Fruit fly (Drosophila melanogaster) whole organism, pupa: Measurements from ENCODE around the gene axed.

Experiments
- CG10348 ChIP-seq: fragments of 200-800 bp; sonication (Bioruptor generic); IDR thresholded peaks from 2 replicates; pipeline ENCODE4 v1.3.6; 2022; ENCODE audit warnings: missing biosample characterization, missing genetic modification characterization
- CG12605 ChIP-seq: fragments of 200-800 bp; sonication (Bioruptor generic); IDR thresholded peaks from 2 replicates; pipeline ENCODE4 v1.3.6; 2022; ENCODE audit warnings: missing biosample characterization, missing genetic modification characterization
- CG13204 ChIP-seq: fragments of 200-800 bp; sonication (Bioruptor generic); optimal IDR thresholded peaks from 2 replicates; lab custom pipeline; 2018; ENCODE audit warnings: missing biosample characterization, mild to moderate bottlenecking, missing genetic modification characterization, moderate library complexity
- CG14655 ChIP-seq: fragments of 200-800 bp; sonication (Bioruptor generic); optimal IDR thresholded peaks from 3 replicates; lab custom pipeline; 2017; ENCODE audit warnings: mild to moderate bottlenecking, missing biosample characterization, missing genetic modification reagents, missing genetic modification characterization
- CG15710 ChIP-seq: fragments of 200-800 bp; sonication (Bioruptor generic); optimal IDR thresholded peaks from 2 replicates; lab custom pipeline; 2018; ENCODE audit warnings: missing biosample characterization, mild to moderate bottlenecking, missing genetic modification characterization, moderate library complexity
- CG17806 ChIP-seq: fragments of 200-800 bp; sonication (Bioruptor generic); optimal IDR thresholded peaks from 2 replicates; lab custom pipeline; 2018; ENCODE audit warnings: missing biosample characterization, mild to moderate bottlenecking, missing genetic modification characterization, moderate library complexity
- CG32121 ChIP-seq: fragments of 200-800 bp; sonication (Bioruptor generic); IDR thresholded peaks from 2 replicates; pipeline ENCODE4 v1.3.6; 2022; ENCODE audit warnings: missing biosample characterization, missing genetic modification characterization
- CG34367 ChIP-seq: fragments of 200-800 bp; sonication (Bioruptor generic); optimal IDR thresholded peaks from 2 replicates; lab custom pipeline; 2018; ENCODE audit warnings: missing biosample characterization, mild to moderate bottlenecking, missing genetic modification characterization
- CG4496 ChIP-seq: fragments of 200-800 bp; sonication (Bioruptor generic); IDR thresholded peaks from 3 replicates; pipeline ENCODE4 v1.3.6; 2022; ENCODE audit warnings: missing biosample characterization, missing genetic modification characterization
- CG8159 ChIP-seq: fragments of 200-800 bp; sonication (Bioruptor generic); optimal IDR thresholded peaks from 3 replicates; lab custom pipeline; 2018; ENCODE audit warnings: missing biosample characterization, mild to moderate bottlenecking, missing genetic modification characterization, moderate library complexity
- CG8301 ChIP-seq: fragments of 200-800 bp; sonication (Bioruptor generic); optimal IDR thresholded peaks from 2 replicates; lab custom pipeline; 2018; ENCODE audit warnings: missing biosample characterization, mild to moderate bottlenecking, missing genetic modification characterization
- CG9948 ChIP-seq: fragments of 200-800 bp; sonication (Bioruptor generic); optimal IDR thresholded peaks from 2 replicates; lab custom pipeline; 2018; ENCODE audit warnings: missing biosample characterization, mild to moderate bottlenecking, missing genetic modification characterization, moderate library complexity
- D1 ChIP-seq: fragments of 200-800 bp; sonication (Bioruptor generic); optimal IDR thresholded peaks from 2 replicates; lab custom pipeline; 2018; ENCODE audit warnings: missing biosample characterization, mild to moderate bottlenecking, missing genetic modification characterization, moderate library complexity
- EcR ChIP-seq: fragments of 200-800 bp; sonication (Bioruptor generic); optimal IDR thresholded peaks from 3 replicates; lab custom pipeline; 2019; ENCODE audit warnings: missing biosample characterization, missing genetic modification characterization, mild to moderate bottlenecking, moderate library complexity, missing genetic modification reagents
- Ets98B ChIP-seq: fragments of 200-800 bp; sonication (Bioruptor generic); IDR thresholded peaks from 2 replicates; pipeline ENCODE4 v1.3.6; 2022; ENCODE audit warnings: missing biosample characterization, missing genetic modification characterization
- Pif1A ChIP-seq: fragments of 200-800 bp; sonication (Bioruptor generic); optimal IDR thresholded peaks from 3 replicates; lab custom pipeline; 2016; ENCODE audit warnings: missing biosample characterization, missing genetic modification characterization
- Pif1B ChIP-seq: fragments of 200-800 bp; sonication (Bioruptor generic); optimal IDR thresholded peaks from 3 replicates; lab custom pipeline; 2016; ENCODE audit warnings: missing biosample characterization, missing genetic modification characterization
- Snoo ChIP-seq: fragments of 200-800 bp; sonication (Bioruptor generic); optimal IDR thresholded peaks from 3 replicates; lab custom pipeline; 2017; ENCODE audit warnings: missing biosample characterization, mild to moderate bottlenecking, missing genetic modification characterization, inconsistent platforms
- fd96Ca ChIP-seq: fragments of 200-800 bp; sonication (Bioruptor generic); IDR thresholded peaks from 3 replicates; pipeline ENCODE4 v1.3.6; 2022; ENCODE audit warnings: missing biosample characterization, missing genetic modification characterization
- gl ChIP-seq: fragments of 200-800 bp; sonication (Bioruptor generic); optimal IDR thresholded peaks from 2 replicates; lab custom pipeline; 2018; ENCODE audit warnings: missing biosample characterization, mild to moderate bottlenecking, missing genetic modification characterization
- rn ChIP-seq: fragments of 200-800 bp; sonication (Bioruptor generic); IDR thresholded peaks from 2 replicates; pipeline ENCODE4 v1.3.6; 2022; ENCODE audit warnings: missing biosample characterization, missing genetic modification characterization

The axed gene

dm6 chr3L:6608884-6609552 is at the start of gene axed:
Gene axed (plus strand): TSS chr3L:6609325.
- TF ChIP-seq Snoo (tag; lab: Kevin White, UChicago) (no peak), gl (tag; lab: Kevin White, UChicago) (no peak), CG4496 (GFP tag; lab: Robert Waterston, UW) (0 out of 3 replicates have a peak, but pooled peaks have one; percentile 12), CG32121 (GFP tag; lab: Robert Waterston, UW) (peak; percentile 38; the same call in 1 of the 2 replicates), CG12605 (GFP tag; lab: Robert Waterston, UW) (peak; percentile 37; the same call in 1 of the 2 replicates), CG13204 (GFP tag; lab: Kevin White, UChicago) (no peak), CG8301 (tag; lab: Kevin White, UChicago) (no peak)

DNA sequence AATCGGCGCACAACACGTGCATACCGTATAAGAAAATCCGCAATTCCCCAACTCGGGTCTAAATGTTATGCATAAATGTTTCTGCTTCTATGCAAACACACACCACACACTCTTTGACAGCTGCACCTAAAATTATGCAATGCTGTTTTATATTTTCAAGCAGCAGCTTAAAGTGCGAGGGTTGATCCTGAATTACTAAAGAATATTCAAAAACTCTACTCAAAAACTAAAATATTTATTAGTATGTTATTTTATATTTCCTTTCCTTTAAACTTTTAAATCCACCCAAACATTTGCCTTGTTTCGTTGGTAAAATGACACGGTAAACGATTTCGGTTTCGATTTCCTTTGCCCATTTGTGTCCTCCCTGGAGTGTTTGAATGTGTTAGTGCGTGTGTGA is 48.1 kb upstream of the axed start:
- TF ChIP-seq CG15710 (tag; lab: Kevin White, UChicago): no peak
- no peak for TF ChIP-seq CG4496 (GFP tag; lab: Robert Waterston, UW)
- no peak for TF ChIP-seq CG8159 (tag; lab: Kevin White, UChicago)
- TF ChIP-seq CG34367 (tag; lab: Kevin White, UChicago): no peak
- no peak for TF ChIP-seq rn (GFP tag; lab: Robert Waterston, UW)
- TF ChIP-seq CG8301 (tag; lab: Kevin White, UChicago): no peak
- no peak for TF ChIP-seq CG14655 (GFP tag; lab: Kevin White, UChicago)
- TF ChIP-seq Pif1B (GFP tag; lab: Kevin White, UChicago): no peak
- TF ChIP-seq Snoo (tag; lab: Kevin White, UChicago): no peak
- no peak for TF ChIP-seq D1 (tag; lab: Kevin White, UChicago)
- TF ChIP-seq CG12605 (GFP tag; lab: Robert Waterston, UW): no peak
- TF ChIP-seq gl (tag; lab: Kevin White, UChicago): no peak
- no peak for TF ChIP-seq CG9948 (tag; lab: Kevin White, UChicago)

DNA sequence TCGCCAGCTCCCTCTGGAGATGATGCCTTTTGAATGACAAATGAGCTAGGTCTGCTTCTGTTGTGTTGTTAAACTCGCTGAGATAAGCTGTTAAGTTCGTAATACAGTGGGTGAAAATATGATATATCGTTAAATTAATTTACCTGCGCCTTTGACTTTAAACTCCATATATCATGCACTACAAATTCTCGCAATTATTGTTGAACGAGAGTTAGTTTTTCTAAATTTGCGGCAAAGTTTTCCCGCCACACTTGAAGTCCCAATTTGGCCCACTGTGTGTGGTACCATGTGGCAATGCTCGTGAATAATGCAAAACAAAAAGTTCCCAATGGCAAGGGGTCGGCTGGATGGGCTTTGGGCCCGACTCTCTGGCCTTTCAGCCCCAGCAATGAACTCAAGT is 32.4 kb upstream of the axed start:
- TF ChIP-seq Snoo (tag; lab: Kevin White, UChicago): no peak
- TF ChIP-seq CG10348 (GFP tag; lab: Robert Waterston, UW): 0 out of 2 replicates have a peak, but pooled peaks have one; percentile 11
- TF ChIP-seq CG8301 (tag; lab: Kevin White, UChicago): no peak
- no peak for TF ChIP-seq EcR (GFP tag; lab: Kevin White, UChicago)
- peak; percentile 84 for TF ChIP-seq fd96Ca (GFP tag; lab: Robert Waterston, UW)
- peak; percentile 72 for TF ChIP-seq Ets98B (GFP tag; lab: Robert Waterston, UW)
- no peak for TF ChIP-seq CG15710 (tag; lab: Kevin White, UChicago)
- TF ChIP-seq CG13204 (GFP tag; lab: Kevin White, UChicago): no peak
- TF ChIP-seq CG34367 (tag; lab: Kevin White, UChicago): peak; percentile 49
- TF ChIP-seq D1 (tag; lab: Kevin White, UChicago): no peak
- TF ChIP-seq Pif1A (GFP tag; lab: Kevin White, UChicago): peak; percentile 73
- TF ChIP-seq rn (GFP tag; lab: Robert Waterston, UW): no peak
- TF ChIP-seq CG9948 (tag; lab: Kevin White, UChicago): no peak
- peak; percentile 37 for TF ChIP-seq CG14655 (GFP tag; lab: Kevin White, UChicago)
- peak; percentile 67 for TF ChIP-seq CG12605 (GFP tag; lab: Robert Waterston, UW)
- no peak for TF ChIP-seq CG17806 (tag; lab: Kevin White, UChicago)
- TF ChIP-seq Pif1B (GFP tag; lab: Kevin White, UChicago): peak; percentile 52
- TF ChIP-seq CG4496 (GFP tag; lab: Robert Waterston, UW): peak; percentile 80; the same call in 2 of the 3 replicates
- peak; percentile 72 for TF ChIP-seq CG32121 (GFP tag; lab: Robert Waterston, UW)
- no peak for TF ChIP-seq gl (tag; lab: Kevin White, UChicago)
- TF ChIP-seq CG8159 (tag; lab: Kevin White, UChicago): peak; percentile 76

DNA sequence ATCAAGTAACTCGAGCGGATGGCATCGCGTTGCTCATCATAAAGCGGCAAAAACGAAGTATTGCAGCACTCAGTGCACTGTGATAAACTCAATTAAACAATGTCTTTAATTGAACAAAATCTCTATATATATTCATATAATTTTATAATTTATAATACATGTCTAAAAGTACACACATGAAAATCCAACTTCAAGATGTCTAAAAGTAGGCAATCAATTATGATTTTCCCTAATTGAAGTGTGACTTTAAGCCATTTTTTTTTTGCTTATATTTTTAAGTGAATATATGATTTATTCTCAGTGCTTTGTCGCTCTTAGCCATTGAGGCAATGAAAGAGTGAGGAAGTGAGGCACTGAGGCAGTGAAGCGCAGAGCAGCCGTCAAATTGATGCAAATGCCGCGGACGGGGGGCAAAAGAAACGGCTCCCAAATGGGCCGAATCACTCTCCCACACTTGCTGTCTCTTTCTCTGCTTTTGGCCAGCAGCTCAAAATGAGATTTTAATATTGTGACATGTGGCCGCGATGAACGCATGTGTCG is 31.7 kb upstream of the axed start:
- TF ChIP-seq EcR (GFP tag; lab: Kevin White, UChicago): no peak
- TF ChIP-seq CG17806 (tag; lab: Kevin White, UChicago): peak; percentile 7
- TF ChIP-seq CG14655 (GFP tag; lab: Kevin White, UChicago): peak; percentile 12
- TF ChIP-seq CG4496 (GFP tag; lab: Robert Waterston, UW): 0 out of 3 replicates have a peak, but pooled peaks have one; percentile 17
- TF ChIP-seq CG8159 (tag; lab: Kevin White, UChicago): peak; percentile 30
- TF ChIP-seq CG9948 (tag; lab: Kevin White, UChicago): peak; percentile 2
- TF ChIP-seq CG34367 (tag; lab: Kevin White, UChicago): no peak
- TF ChIP-seq, all 21 proteins: peak for 5

dm6 chr3L:6589429-6590062 is 19.6 kb upstream of the axed start, which contains the start of gene jv:
Gene jv (minus strand): TSS chr3L:6589479.
- peak; percentile 62 for TF ChIP-seq Ets98B (GFP tag; lab: Robert Waterston, UW)
- TF ChIP-seq CG4496 (GFP tag; lab: Robert Waterston, UW): 0 out of 3 replicates have a peak, but pooled peaks have one; percentile 45
- TF ChIP-seq gl (tag; lab: Kevin White, UChicago): no peak
- TF ChIP-seq rn (GFP tag; lab: Robert Waterston, UW): no peak
- 0 out of 3 replicates have a peak, but pooled peaks have one; percentile 8 for TF ChIP-seq fd96Ca (GFP tag; lab: Robert Waterston, UW)
- TF ChIP-seq CG12605 (GFP tag; lab: Robert Waterston, UW): peak; percentile 13; the same call in 1 of the 2 replicates
- TF ChIP-seq CG14655 (GFP tag; lab: Kevin White, UChicago): peak; percentile 47
- TF ChIP-seq, all 21 proteins: peak for 5
